Fruit fly (Drosophila melanogaster): ENCODE measurements around the gene CG9784.

Gene CG9784

dm6 chrX:16644535-16645131, 45.6 kb upstream of the CG9784 start (continued):
- TF ChIP-seq CG31224 (GFP tag; IDR thresholded peaks at IDR 0.05): no peak
- peak; percentile 74 for TF ChIP-seq ac (GFP tag; optimal IDR thresholded peaks at IDR 0.05)
- no peak for TF ChIP-seq Taf1 (GFP tag; IDR thresholded peaks at IDR 0.05)
- peak; percentile 49; the same call in 1 of the 2 replicates for TF ChIP-seq HLH3B (GFP tag; IDR thresholded peaks at IDR 0.05)
- no peak for TF ChIP-seq CG14441 (GFP tag; IDR thresholded peaks at IDR 0.05)
- TF ChIP-seq CG30403 (GFP tag; optimal IDR thresholded peaks at IDR 0.05): no peak
- TF ChIP-seq Gug (GFP tag; IDR thresholded peaks at IDR 0.05): no peak
- no peak for TF ChIP-seq CG15514 (GFP tag; optimal IDR thresholded peaks at IDR 0.05)
- no peak for TF ChIP-seq CG1832 (GFP tag; optimal IDR thresholded peaks at IDR 0.05)
- no peak for TF ChIP-seq Rfx (GFP tag; IDR thresholded peaks at IDR 0.05)
- TF ChIP-seq vnd (GFP tag; IDR thresholded peaks at IDR 0.05; ENCODE audit: partially characterized antibody): no peak
- TF ChIP-seq kni (GFP tag; optimal IDR thresholded peaks at IDR 0.05): peak; percentile 52
- no peak for TF ChIP-seq Six4 (GFP tag; optimal IDR thresholded peaks at IDR 0.05)
- TF ChIP-seq CG32532 (GFP tag; IDR thresholded peaks at IDR 0.05): no peak
- no peak for TF ChIP-seq en (GFP tag; optimal IDR thresholded peaks at IDR 0.05)
- peak; percentile 51 for TF ChIP-seq Mes4 (GFP tag; optimal IDR thresholded peaks at IDR 0.05)
- TF ChIP-seq Lim3 (GFP tag; IDR thresholded peaks at IDR 0.05): no peak
- 0 out of 4 replicates have a peak, but pooled peaks have one; percentile 14 for TF ChIP-seq Dll (GFP tag; IDR thresholded peaks at IDR 0.05; ENCODE audit: partially characterized antibody)
- peak; percentile 46 for TF ChIP-seq CG16863 (GFP tag; optimal IDR thresholded peaks at IDR 0.05)
- no peak for TF ChIP-seq CG11093 (GFP tag; IDR thresholded peaks at IDR 0.05)
- TF ChIP-seq sd (tag; optimal IDR thresholded peaks at IDR 0.05): peak; percentile 36
- TF ChIP-seq CG9817 (tag; optimal IDR thresholded peaks at IDR 0.05): no peak
- TF ChIP-seq Dfd (GFP tag; optimal IDR thresholded peaks at IDR 0.05): no peak
- peak; percentile 39 for TF ChIP-seq CG2116 (GFP tag; optimal IDR thresholded peaks at IDR 0.05)
- TF ChIP-seq Nf-YB (GFP tag; optimal IDR thresholded peaks at IDR 0.05): peak; percentile 37
- no peak for TF ChIP-seq hkb (optimal IDR thresholded peaks at IDR 0.05)
- peak; percentile 51; the same call in 1 of the 2 replicates for TF ChIP-seq hkb (GFP tag; IDR thresholded peaks at IDR 0.05)
- TF ChIP-seq Lhr (GFP tag; optimal IDR thresholded peaks at IDR 0.05): peak; percentile 31
- peak; percentile 61 for TF ChIP-seq CG17568 (GFP tag; optimal IDR thresholded peaks at IDR 0.05)
- no peak for TF ChIP-seq Camta (GFP tag; optimal IDR thresholded peaks at IDR 0.05)
- TF ChIP-seq CG12391 (tag; optimal IDR thresholded peaks at IDR 0.05): peak; percentile 13
- no peak for TF ChIP-seq da (GFP tag; optimal IDR thresholded peaks at IDR 0.05)
- no peak for TF ChIP-seq Stat92E (GFP tag; optimal IDR thresholded peaks at IDR 0.05)
- TF ChIP-seq fd102C (GFP tag; optimal IDR thresholded peaks at IDR 0.05): peak; percentile 68
- TF ChIP-seq CG33557 (GFP tag; optimal IDR thresholded peaks at IDR 0.05): peak; percentile 66
- TF ChIP-seq seq (GFP tag; IDR thresholded peaks at IDR 0.05): peak; percentile 9; the same call in 1 of the 2 replicates
- TF ChIP-seq pros (GFP tag; optimal IDR thresholded peaks at IDR 0.05): no peak
- no peak for TF ChIP-seq CG3995 (GFP tag; optimal IDR thresholded peaks at IDR 0.05)
- no peak for TF ChIP-seq dimm (GFP tag; IDR thresholded peaks at IDR 0.05)
- TF ChIP-seq CG7987 (GFP tag; optimal IDR thresholded peaks at IDR 0.05): peak; percentile 53
- TF ChIP-seq gsb-n (tag; optimal IDR thresholded peaks at IDR 0.05): peak; percentile 76
- no peak for TF ChIP-seq lilli (GFP tag; optimal IDR thresholded peaks at IDR 0.05)
- no peak for TF ChIP-seq Hr39 (optimal IDR thresholded peaks at IDR 0.05)
- TF ChIP-seq Oli (tag; optimal IDR thresholded peaks at IDR 0.05): no peak
- peak; percentile 64 for TF ChIP-seq CG2202 (tag; optimal IDR thresholded peaks at IDR 0.05)
- TF ChIP-seq CG6813 (GFP tag; optimal IDR thresholded peaks at IDR 0.05): peak; percentile 83
- TF ChIP-seq CG9215 (GFP tag; IDR thresholded peaks at IDR 0.05): no peak
- peak; percentile 41 for TF ChIP-seq NC2β (GFP tag; optimal IDR thresholded peaks at IDR 0.05)
- no peak for TF ChIP-seq tup (GFP tag; optimal IDR thresholded peaks at IDR 0.05)
- TF ChIP-seq ash1 (GFP tag; optimal IDR thresholded peaks at IDR 0.05): peak; percentile 20
